Worm (Caenorhabditis elegans) whole organism, L3 larva: ENCODE data around the gene ZK402.1.
"Not testable (repeated sequence)": the region's sequence is repeated elsewhere in the genome, so short reads cannot be mapped to it uniquely, and the experiment has no call there.

Experiments used
- R02D3.7 ChIP-seq: fragments of 150-350 bp; optimal IDR thresholded peaks from 2 replicates; lab custom pipeline; 2014; ENCODE audit warnings: missing biosample characterization, missing genetic modification characterization
- ZK546.5 ChIP-seq: sonication (generic microtip); optimal IDR thresholded peaks from 2 replicates; lab custom pipeline; 2017; ENCODE audit warnings: missing biosample characterization, missing genetic modification characterization
- aly-2 ChIP-seq: fragments of 150-350 bp; optimal IDR thresholded peaks from 2 replicates; lab custom pipeline; 2014; ENCODE audit warnings: missing biosample characterization, missing genetic modification characterization
- ama-1 ChIP-seq: fragments of 150-350 bp; optimal IDR thresholded peaks from 2 replicates; lab custom pipeline; 2018
- ceh-16 ChIP-seq: sonication (generic microtip); optimal IDR thresholded peaks from 2 replicates; lab custom pipeline; 2017; ENCODE audit warnings: missing biosample characterization, missing genetic modification characterization
- ceh-28 ChIP-seq: fragments of 150-350 bp; optimal IDR thresholded peaks from 2 replicates; lab custom pipeline; 2014; ENCODE audit warnings: missing biosample characterization, missing genetic modification reagents, missing genetic modification characterization
- ceh-82 ChIP-seq: fragments of 150-350 bp; optimal IDR thresholded peaks from 2 replicates; lab custom pipeline; 2014; ENCODE audit warnings: missing biosample characterization, missing genetic modification characterization
- ceh-9 ChIP-seq: sonication (generic microtip); optimal IDR thresholded peaks from 2 replicates; lab custom pipeline; 2018; ENCODE audit warnings: missing biosample characterization, missing genetic modification characterization
- egl-5 ChIP-seq: fragments of 150-350 bp; optimal IDR thresholded peaks from 2 replicates; lab custom pipeline; 2017; ENCODE audit warnings: missing biosample characterization, missing genetic modification reagents, missing genetic modification characterization, inconsistent platforms
- elt-1 ChIP-seq: fragments of 150-350 bp; optimal IDR thresholded peaks from 2 replicates; lab custom pipeline; 2014; ENCODE audit warnings: missing biosample characterization, missing genetic modification characterization
- elt-3 ChIP-seq, 3 experiments: fragments of 150-350 bp in 1 of 3; sonication (generic microtip) in 2 of 3; optimal IDR thresholded peaks; 2 replicates in 2 of 3; 4 replicates in 1 of 3; lab custom pipeline; 2014 to 2017; ENCODE audit warnings: missing biosample characterization in 3 of 3, missing genetic modification characterization in 3 of 3
- eor-1 ChIP-seq, 2 experiments: fragments of 150-350 bp; optimal IDR thresholded peaks; 2 replicates each; lab custom pipeline; 2014 to 2018; ENCODE audit warnings: missing biosample characterization in 2 of 2, missing genetic modification characterization in 2 of 2
- fkh-10 ChIP-seq: sonication (generic microtip); optimal IDR thresholded peaks from 2 replicates; lab custom pipeline; 2017; ENCODE audit warnings: missing biosample characterization, missing genetic modification reagents, missing genetic modification characterization
- fos-1 ChIP-seq: fragments of 150-350 bp; optimal IDR thresholded peaks from 2 replicates; lab custom pipeline; 2014; ENCODE audit warnings: missing biosample characterization, missing genetic modification characterization
- hmg-11 ChIP-seq: sonication (generic microtip); optimal IDR thresholded peaks from 2 replicates; lab custom pipeline; 2016; ENCODE audit warnings: missing genetic modification characterization, missing compliant biosample characterization
- lin-39 ChIP-seq: fragments of 150-350 bp; optimal IDR thresholded peaks from 2 replicates; lab custom pipeline; 2018; ENCODE audit warnings: missing biosample characterization, missing genetic modification reagents, missing genetic modification characterization
- mdl-1 ChIP-seq: fragments of 150-350 bp; optimal IDR thresholded peaks from 2 replicates; lab custom pipeline; 2014; ENCODE audit warnings: missing biosample characterization, missing genetic modification characterization
- mml-1 ChIP-seq: fragments of 150-350 bp; sonication (generic microtip); optimal IDR thresholded peaks from 3 replicates; lab custom pipeline; 2014; ENCODE audit warnings: missing biosample characterization, missing genetic modification characterization
- nfya-1 ChIP-seq: sonication (generic microtip); optimal IDR thresholded peaks from 2 replicates; lab custom pipeline; 2017; ENCODE audit warnings: missing genetic modification characterization, mild to moderate bottlenecking, missing compliant biosample characterization, antibody characterized with exemption, moderate library complexity; ENCODE audit not compliant: insufficient read depth
- nhr-11 ChIP-seq: fragments of 150-350 bp; optimal IDR thresholded peaks from 2 replicates; lab custom pipeline; 2014; ENCODE audit warnings: missing biosample characterization, missing genetic modification characterization
- nhr-12 ChIP-seq: fragments of 150-350 bp; optimal IDR thresholded peaks from 2 replicates; lab custom pipeline; 2014; ENCODE audit warnings: missing biosample characterization, missing genetic modification characterization
- nhr-23 ChIP-seq: fragments of 150-350 bp; optimal IDR thresholded peaks from 2 replicates; lab custom pipeline; 2014; ENCODE audit warnings: missing biosample characterization, missing genetic modification reagents, missing genetic modification characterization
- nhr-237 ChIP-seq: fragments of 150-350 bp; optimal IDR thresholded peaks from 2 replicates; lab custom pipeline; 2014; ENCODE audit warnings: missing biosample characterization, missing genetic modification characterization
- nhr-25 ChIP-seq: sonication (generic microtip); optimal IDR thresholded peaks from 2 replicates; lab custom pipeline; 2017; ENCODE audit warnings: missing biosample characterization, missing genetic modification characterization
- nhr-28 ChIP-seq: fragments of 150-350 bp; optimal IDR thresholded peaks from 2 replicates; lab custom pipeline; 2014; ENCODE audit warnings: missing biosample characterization, missing genetic modification characterization
- nhr-43 ChIP-seq: sonication (generic microtip); optimal IDR thresholded peaks from 2 replicates; lab custom pipeline; 2016; ENCODE audit warnings: mild to moderate bottlenecking, missing genetic modification characterization, missing compliant biosample characterization; ENCODE audit not compliant: poor library complexity, severe bottlenecking
- nhr-67 ChIP-seq: fragments of 150-350 bp; optimal IDR thresholded peaks from 2 replicates; lab custom pipeline; 2014; ENCODE audit warnings: missing biosample characterization, missing genetic modification characterization
- nhr-76 ChIP-seq: fragments of 150-350 bp; sonication (generic microtip); optimal IDR thresholded peaks from 5 replicates; lab custom pipeline; 2014; ENCODE audit warnings: missing biosample characterization, missing genetic modification characterization
- nhr-77 ChIP-seq: fragments of 150-350 bp; optimal IDR thresholded peaks from 2 replicates; lab custom pipeline; 2014; ENCODE audit warnings: missing biosample characterization, missing genetic modification characterization
- pha-4 ChIP-seq: fragments of 150-350 bp; optimal IDR thresholded peaks from 2 replicates; lab custom pipeline; 2014; ENCODE audit warnings: missing biosample characterization, missing genetic modification reagents, missing genetic modification characterization
- pqm-1 ChIP-seq: fragments of 150-350 bp; optimal IDR thresholded peaks from 2 replicates; lab custom pipeline; 2017; ENCODE audit warnings: missing biosample characterization, missing genetic modification characterization, inconsistent platforms
- sea-2 ChIP-seq: fragments of 150-350 bp; sonication (generic microtip); optimal IDR thresholded peaks from 4 replicates; lab custom pipeline; 2014; ENCODE audit warnings: missing biosample characterization, missing genetic modification reagents, missing genetic modification characterization
- skn-1 ChIP-seq: fragments of 150-350 bp; optimal IDR thresholded peaks from 2 replicates; lab custom pipeline; 2014; ENCODE audit warnings: missing biosample characterization, missing genetic modification characterization
- snpc-4 ChIP-seq: fragments of 150-350 bp; optimal IDR thresholded peaks from 2 replicates; lab custom pipeline; 2014; ENCODE audit warnings: missing biosample characterization, missing genetic modification characterization
- tbx-2 ChIP-seq: sonication (generic microtip); optimal IDR thresholded peaks from 2 replicates; lab custom pipeline; 2016; ENCODE audit warnings: mild to moderate bottlenecking, missing genetic modification characterization, missing compliant biosample characterization
- unc-39 ChIP-seq: sonication (generic microtip); optimal IDR thresholded peaks from 4 replicates; lab custom pipeline; 2017; ENCODE audit warnings: missing biosample characterization, missing genetic modification characterization
- unc-62 ChIP-seq: fragments of 150-350 bp; sonication (generic microtip); optimal IDR thresholded peaks from 4 replicates; lab custom pipeline; 2014; ENCODE audit warnings: missing biosample characterization, missing genetic modification reagents, missing genetic modification characterization
- zag-1 ChIP-seq: fragments of 150-350 bp; optimal IDR thresholded peaks from 2 replicates; lab custom pipeline; 2014; ENCODE audit warnings: missing biosample characterization, missing genetic modification characterization
- ztf-11 ChIP-seq: fragments of 150-350 bp; optimal IDR thresholded peaks from 2 replicates; lab custom pipeline; 2014; ENCODE audit warnings: missing biosample characterization, missing genetic modification characterization

ZK402.1 gene

DNA sequence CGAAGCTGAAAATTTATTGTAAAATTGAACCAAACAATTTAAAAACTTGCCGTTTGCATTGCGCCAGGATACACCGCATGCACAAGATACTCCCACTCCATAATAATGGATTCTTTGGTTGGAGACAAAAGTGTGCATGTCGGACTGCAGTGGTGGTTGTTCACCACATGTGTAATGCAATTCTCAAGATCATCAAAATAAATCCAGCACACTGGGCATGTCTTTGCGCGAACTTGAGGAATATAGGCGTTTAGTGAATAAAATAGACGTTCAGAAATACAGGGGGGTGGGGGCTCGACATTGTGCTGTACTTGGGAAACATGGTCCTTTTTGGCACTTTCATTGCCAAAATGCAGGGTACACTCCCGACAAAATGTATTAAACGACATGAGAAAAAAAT is 22.4 kb downstream of the ZK402.1 start, which contains the start of gene F19G12.11:
TSS of gene F19G12.11 (minus strand) at position 101 of the 400 bp plus-strand sequence.
- TF ChIP-seq hmg-11, result no peak
- TF ChIP-seq ceh-28 (tag; lab: Kevin White, UChicago), result no peak

DNA sequence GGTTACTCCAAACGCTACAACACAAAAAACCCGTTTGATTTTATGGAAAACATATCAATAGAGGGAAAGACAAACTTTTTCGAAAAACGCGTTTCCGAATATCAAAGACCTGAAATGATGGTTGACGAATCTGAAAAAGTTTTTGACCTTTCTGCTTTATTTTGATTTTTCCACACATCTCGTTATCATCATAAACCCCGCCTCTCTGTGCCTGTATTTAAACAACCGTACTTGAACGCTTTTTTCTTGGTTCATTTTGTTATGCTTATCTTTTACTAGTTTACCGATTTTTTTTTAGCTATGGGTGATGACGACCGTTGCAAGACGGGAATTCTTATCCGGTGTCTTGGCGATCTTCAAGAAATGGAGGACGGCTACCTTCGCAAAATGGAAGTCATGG is 26.6 kb downstream of the ZK402.1 start, which contains the start of gene F19G12.1:
TSS of gene F19G12.1 (plus strand) at position 301 of the 400 bp plus-strand sequence.
- not testable (repeated sequence) for TF ChIP-seq pha-4, mml-1, ceh-16 (tag; lab: Kevin White, UChicago)

DNA sequence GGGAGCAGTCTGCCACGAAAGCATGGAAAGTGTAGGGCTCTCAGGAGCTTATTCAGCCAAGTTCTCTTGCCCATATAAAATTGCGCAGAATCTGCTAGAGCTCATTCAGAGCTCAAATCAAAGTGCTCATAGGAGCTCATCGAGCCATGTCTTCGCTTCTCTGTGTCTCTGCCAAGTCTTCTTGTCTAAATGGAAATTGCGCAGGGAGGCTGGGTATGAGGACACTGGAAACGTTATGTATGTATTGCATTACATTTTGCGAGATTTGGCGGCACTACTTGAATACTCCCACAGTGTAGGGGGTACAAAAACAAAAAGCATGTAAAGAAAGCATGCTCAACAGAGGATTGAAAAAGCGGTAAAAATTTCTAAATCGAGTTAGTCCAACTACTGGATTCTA is 33.0 kb downstream of the ZK402.1 start:
- no peak for TF ChIP-seq unc-39 (tag; lab: Kevin White, UChicago)
- TF ChIP-seq aly-2 (tag; lab: Kevin White, UChicago), result no peak
- TF ChIP-seq fos-1 (tag; lab: Kevin White, UChicago), result no peak
- no peak for TF ChIP-seq ZK546.5 (tag; lab: Kevin White, UChicago)
- TF ChIP-seq R02D3.7, result no peak
- TF ChIP-seq nhr-237, result no peak
- no peak for TF ChIP-seq pqm-1 (tag; lab: Kevin White, UChicago)
- no peak for TF ChIP-seq eor-1 (tag; optimal IDR thresholded peaks at IDR 0.05; lab: Kevin White, UChicago)
- TF ChIP-seq ceh-82 (tag; lab: Kevin White, UChicago), result no peak
- no peak for TF ChIP-seq nhr-25 (tag; lab: Kevin White, UChicago)
- TF ChIP-seq hmg-11, result peak; percentile 45
- TF ChIP-seq nhr-43, result no peak
- TF ChIP-seq lin-39, result peak; percentile 19
- peak; percentile 28 for TF ChIP-seq snpc-4 (tag; lab: Kevin White, UChicago)
- no peak for TF ChIP-seq ama-1
- no peak for TF ChIP-seq fkh-10
- TF ChIP-seq nfya-1 (tag; lab: Kevin White, UChicago), result no peak
- TF ChIP-seq tbx-2 (tag; lab: Kevin White, UChicago), result no peak
- TF ChIP-seq ceh-16 (tag; lab: Kevin White, UChicago), result no peak
- TF ChIP-seq elt-3 (tag; optimal IDR thresholded peaks at IDR 0.05; lab: Kevin White, UChicago), result no peak
- TF ChIP-seq ceh-28 (tag; lab: Kevin White, UChicago), result peak; percentile 20
- no peak for TF ChIP-seq elt-1 (tag; lab: Kevin White, UChicago)
- TF ChIP-seq mml-1 (tag; lab: Kevin White, UChicago), result no peak
- TF ChIP-seq nhr-28 (tag; lab: Kevin White, UChicago), result no peak
- TF ChIP-seq egl-5, result no peak

DNA sequence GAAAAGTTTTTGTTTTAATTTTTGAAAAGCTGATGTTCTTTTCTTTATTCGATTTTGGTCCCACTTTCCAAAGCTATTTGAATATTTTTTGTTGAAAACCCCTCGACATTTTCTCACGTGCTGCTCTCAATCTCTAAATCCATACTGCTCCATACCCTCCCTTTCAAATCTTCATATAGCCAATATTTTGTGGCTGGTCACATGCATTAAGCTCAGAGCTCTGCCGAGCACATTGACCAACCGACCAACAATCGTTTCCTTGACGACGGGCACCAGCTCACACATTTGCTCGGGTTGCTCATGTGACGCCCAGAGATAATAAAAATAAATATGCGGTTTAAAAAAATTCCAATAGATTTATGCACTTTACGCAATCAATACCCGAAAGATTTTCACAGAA is 34.9 kb downstream of the ZK402.1 start:
- TF ChIP-seq unc-39 (tag; lab: Kevin White, UChicago) (no peak), nhr-23 (no peak), snpc-4 (tag; lab: Kevin White, UChicago) (no peak), nhr-77 (tag; lab: Kevin White, UChicago) (no peak), nhr-12 (tag; lab: Kevin White, UChicago) (no peak), nhr-11 (no peak), zag-1 (tag; lab: Kevin White, UChicago) (no peak), eor-1 (tag; optimal IDR thresholded peaks at IDR 0.05; lab: Kevin White, UChicago) (no peak), skn-1 (tag; lab: Kevin White, UChicago) (no peak), nhr-43 (no peak), fkh-10 (peak; percentile 16), ceh-28 (tag; lab: Kevin White, UChicago) (peak; percentile 7), sea-2 (no peak), ceh-9 (tag; lab: Kevin White, UChicago) (no peak), lin-39 (no peak), ztf-11 (tag; lab: Kevin White, UChicago) (no peak), ZK546.5 (tag; lab: Kevin White, UChicago) (no peak), hmg-11 (no peak), unc-62 (GFP tag; lab: Kevin White, UChicago) (no peak), nhr-67 (tag; lab: Kevin White, UChicago) (no peak), mdl-1 (tag; lab: Kevin White, UChicago) (peak; percentile 7), aly-2 (tag; lab: Kevin White, UChicago) (no peak), ama-1 (no peak), nhr-76 (no peak)
